Worm (Caenorhabditis elegans) whole organism, young adult: ENCODE results near the gene dnc-4.

Experiments used
- B0035.1 ChIP-seq: sonication (generic microtip); optimal IDR thresholded peaks from 2 replicates; lab custom pipeline; 2016; ENCODE audit warnings: missing genetic modification characterization, mild to moderate bottlenecking, missing compliant biosample characterization, missing genotype, missing genetic modification reagents
- B0336.3 ChIP-seq: fragments of 200-800 bp; sonication (Bioruptor generic); IDR thresholded peaks from 2 replicates; pipeline ENCODE4 v1.3.6; 2022; ENCODE audit warnings: missing genetic modification characterization, missing compliant biosample characterization
- C06A6.2 ChIP-seq: fragments of 200-800 bp; sonication (Bioruptor generic); conservative IDR thresholded peaks from 2 replicates; pipeline ENCODE4 v1.3.6; 2022; ENCODE audit warnings: missing genetic modification characterization, missing compliant biosample characterization
- C17E4.6 ChIP-seq: fragments of 200-800 bp; sonication (Bioruptor generic); IDR thresholded peaks from 2 replicates; pipeline ENCODE4 v1.3.6; 2022; ENCODE audit warnings: missing genetic modification reagents, missing genetic modification characterization, missing compliant biosample characterization
- F33H1.4 ChIP-seq: fragments of 200-800 bp; sonication (Bioruptor generic); IDR thresholded peaks from 2 replicates; pipeline ENCODE4 v1.3.6; 2022; ENCODE audit warnings: missing genetic modification reagents, missing genetic modification characterization, missing compliant biosample characterization
- K12H6.12 ChIP-seq: fragments of 200-800 bp; sonication (Bioruptor generic); optimal IDR thresholded peaks from 2 replicates; lab custom pipeline; 2018; ENCODE audit warnings: mild to moderate bottlenecking, missing genetic modification characterization, missing compliant biosample characterization
- T26A5.8 ChIP-seq: sonication (generic microtip); optimal IDR thresholded peaks from 2 replicates; lab custom pipeline; 2016; ENCODE audit warnings: missing genetic modification characterization, missing compliant biosample characterization
- Y53G8AR.9 ChIP-seq: fragments of 200-800 bp; sonication (Bioruptor generic); conservative IDR thresholded peaks from 2 replicates; pipeline ENCODE4 v1.3.6; 2022; ENCODE audit warnings: missing genetic modification reagents, missing genetic modification characterization, missing compliant biosample characterization
- Y56A3A.18 ChIP-seq: fragments of 200-800 bp; sonication (Bioruptor generic); IDR thresholded peaks from 2 replicates; pipeline ENCODE4 v1.3.6; 2022; ENCODE audit warnings: missing genetic modification reagents, missing genetic modification characterization, missing compliant biosample characterization
- Y67H2A.10 ChIP-seq: fragments of 200-800 bp; sonication (Bioruptor generic); conservative IDR thresholded peaks from 2 replicates; pipeline ENCODE4 v1.3.6; 2022; ENCODE audit warnings: missing genetic modification reagents, missing genetic modification characterization, missing compliant biosample characterization
- aptf-3 ChIP-seq: fragments of 200-800 bp; sonication (Bioruptor generic); IDR thresholded peaks from 2 replicates; pipeline ENCODE4 v1.3.6; 2022; ENCODE audit warnings: missing genetic modification characterization, missing compliant biosample characterization
- atf-7 ChIP-seq: sonication (generic microtip); optimal IDR thresholded peaks from 2 replicates; lab custom pipeline; 2017; ENCODE audit warnings: mild to moderate bottlenecking, missing genetic modification characterization, missing compliant biosample characterization
- attf-5 ChIP-seq: fragments of 200-800 bp; sonication (Bioruptor generic); optimal IDR thresholded peaks from 2 replicates; lab custom pipeline; 2018; ENCODE audit warnings: mild to moderate bottlenecking, missing genetic modification characterization, missing compliant biosample characterization
- attf-6 ChIP-seq: fragments of 200-800 bp; sonication (Bioruptor generic); IDR thresholded peaks from 2 replicates; pipeline ENCODE4 v1.3.6; 2022; ENCODE audit warnings: missing genetic modification reagents, missing genetic modification characterization, missing compliant biosample characterization
- bed-1 ChIP-seq: fragments of 200-800 bp; sonication (Bioruptor generic); IDR thresholded peaks from 2 replicates; pipeline ENCODE4 v1.3.6; 2022; ENCODE audit warnings: missing genetic modification reagents, missing genetic modification characterization, missing compliant biosample characterization
- ccch-3 ChIP-seq: fragments of 200-800 bp; sonication (Bioruptor generic); optimal IDR thresholded peaks from 2 replicates; lab custom pipeline; 2018; ENCODE audit warnings: mild to moderate bottlenecking, missing genetic modification characterization, missing compliant biosample characterization
- cebp-1 ChIP-seq, 2 experiments: fragments of 200-800 bp in 1 of 2; sonication (Bioruptor generic) in 1 of 2; sonication (generic microtip) in 1 of 2; IDR thresholded peaks in 1 of 2; optimal IDR thresholded peaks in 1 of 2; 2 replicates each; pipeline versions ENCODE4 v1.3.6 to Lab custom; 2017 to 2022; ENCODE audit warnings: missing compliant biosample characterization in 2 of 2, missing genetic modification characterization in 2 of 2, mild to moderate bottlenecking in 1 of 2, missing genetic modification reagents in 1 of 2, moderate library complexity in 1 of 2
- ceh-27 ChIP-seq: fragments of 200-800 bp; sonication (Bioruptor generic); optimal IDR thresholded peaks from 2 replicates; lab custom pipeline; 2018; ENCODE audit warnings: mild to moderate bottlenecking, missing genetic modification characterization, moderate library complexity, missing compliant biosample characterization
- ceh-40 ChIP-seq: fragments of 200-800 bp; sonication (Bioruptor generic); IDR thresholded peaks from 2 replicates; pipeline ENCODE4 v1.3.6; 2022; ENCODE audit warnings: missing genetic modification characterization, missing compliant biosample characterization
- die-1 ChIP-seq: sonication (generic microtip); optimal IDR thresholded peaks from 2 replicates; lab custom pipeline; 2016; ENCODE audit warnings: missing genotype, mild to moderate bottlenecking, missing genetic modification characterization, missing compliant biosample characterization
- dpff-1 ChIP-seq: sonication (generic microtip); optimal IDR thresholded peaks from 2 replicates; lab custom pipeline; 2017; ENCODE audit warnings: mild to moderate bottlenecking, missing genetic modification characterization, missing compliant biosample characterization
- egl-18 ChIP-seq: fragments of 200-800 bp; sonication (Bioruptor generic); IDR thresholded peaks from 2 replicates; pipeline ENCODE4 v1.3.6; 2022; ENCODE audit warnings: missing genetic modification reagents, missing genetic modification characterization, missing compliant biosample characterization
- egl-44 ChIP-seq: fragments of 200-800 bp; sonication (Bioruptor generic); IDR thresholded peaks from 2 replicates; pipeline ENCODE4 v1.3.6; 2022; ENCODE audit warnings: missing genetic modification reagents, missing genetic modification characterization, missing compliant biosample characterization
- egrh-3 ChIP-seq: fragments of 200-800 bp; sonication (Bioruptor generic); IDR thresholded peaks from 2 replicates; pipeline ENCODE4 v1.3.6; 2022; ENCODE audit warnings: missing genetic modification reagents, missing genetic modification characterization, missing compliant biosample characterization
- ets-4 ChIP-seq: fragments of 200-800 bp; sonication (Bioruptor generic); optimal IDR thresholded peaks from 2 replicates; lab custom pipeline; 2018; ENCODE audit warnings: mild to moderate bottlenecking, missing genetic modification characterization, missing compliant biosample characterization
- him-1 ChIP-seq: sonication (generic microtip); optimal IDR thresholded peaks from 2 replicates; lab custom pipeline; 2016; ENCODE audit warnings: missing genotype, missing genetic modification reagents, missing genetic modification characterization, missing compliant biosample characterization
- hlh-12 ChIP-seq: sonication (generic microtip); optimal IDR thresholded peaks from 2 replicates; lab custom pipeline; 2016; ENCODE audit warnings: missing genetic modification characterization, missing compliant biosample characterization
- hmg-1.2 ChIP-seq: fragments of 200-800 bp; sonication (Bioruptor generic); IDR thresholded peaks from 2 replicates; pipeline ENCODE4 v1.3.6; 2022; ENCODE audit warnings: missing genetic modification reagents, missing genetic modification characterization, missing compliant biosample characterization
- lin-54 ChIP-seq: fragments of 200-800 bp; sonication (Bioruptor generic); optimal IDR thresholded peaks from 2 replicates; lab custom pipeline; 2018; ENCODE audit warnings: mild to moderate bottlenecking, missing genetic modification characterization, missing compliant biosample characterization
- lir-1 ChIP-seq: fragments of 200-800 bp; sonication (Bioruptor generic); conservative IDR thresholded peaks from 2 replicates; pipeline ENCODE4 v1.3.6; 2022; ENCODE audit warnings: missing genetic modification reagents, missing genetic modification characterization, missing compliant biosample characterization
- mcd-1 ChIP-seq: fragments of 200-800 bp; sonication (Bioruptor generic); IDR thresholded peaks from 2 replicates; pipeline ENCODE4 v1.3.6; 2022; ENCODE audit warnings: missing genetic modification reagents, missing genetic modification characterization, missing compliant biosample characterization
- nfya-1 ChIP-seq: sonication (generic microtip); optimal IDR thresholded peaks from 2 replicates; lab custom pipeline; 2017; ENCODE audit warnings: antibody characterized with exemption, missing compliant biosample characterization, missing genetic modification characterization, borderline replicate concordance; ENCODE audit not compliant: insufficient read depth
- nfya-2 ChIP-seq: fragments of 200-800 bp; sonication (Bioruptor generic); IDR thresholded peaks from 2 replicates; pipeline ENCODE4 v1.3.6; 2022; ENCODE audit warnings: missing genetic modification reagents, missing genetic modification characterization, missing compliant biosample characterization
- nfyb-1 ChIP-seq: fragments of 200-800 bp; sonication (Bioruptor generic); IDR thresholded peaks from 2 replicates; pipeline ENCODE4 v1.3.6; 2022; ENCODE audit warnings: missing genetic modification reagents, missing genetic modification characterization, missing compliant biosample characterization
- nhr-120 ChIP-seq: fragments of 200-800 bp; sonication (Bioruptor generic); IDR thresholded peaks from 2 replicates; pipeline ENCODE4 v1.3.6; 2022; ENCODE audit warnings: missing genetic modification characterization, missing compliant biosample characterization
- nhr-80 ChIP-seq: sonication (generic microtip); optimal IDR thresholded peaks from 2 replicates; lab custom pipeline; 2016; ENCODE audit warnings: missing genetic modification characterization, missing compliant biosample characterization
- nhr-90 ChIP-seq: sonication (generic microtip); optimal IDR thresholded peaks from 2 replicates; lab custom pipeline; 2016; ENCODE audit warnings: missing genotype, mild to moderate bottlenecking, missing genetic modification characterization, missing compliant biosample characterization
- rcor-1 ChIP-seq: fragments of 200-800 bp; sonication (Bioruptor generic); IDR thresholded peaks from 2 replicates; pipeline ENCODE4 v1.3.6; 2022; ENCODE audit warnings: missing genetic modification reagents, missing genetic modification characterization, missing compliant biosample characterization
- sea-2 ChIP-seq: fragments of 200-800 bp; sonication (Bioruptor generic); IDR thresholded peaks from 2 replicates; pipeline ENCODE4 v1.3.6; 2022; ENCODE audit warnings: missing genetic modification characterization, missing compliant biosample characterization
- somi-1 ChIP-seq: fragments of 200-800 bp; sonication (Bioruptor generic); optimal IDR thresholded peaks from 2 replicates; lab custom pipeline; 2018; ENCODE audit warnings: mild to moderate bottlenecking, missing genetic modification characterization, missing compliant biosample characterization
- tbx-9 ChIP-seq: sonication (generic microtip); optimal IDR thresholded peaks from 2 replicates; lab custom pipeline; 2016; ENCODE audit warnings: borderline replicate concordance, missing genetic modification characterization, inconsistent platforms, missing compliant biosample characterization
- ztf-26 ChIP-seq: sonication (generic microtip); optimal IDR thresholded peaks from 2 replicates; lab custom pipeline; 2017; ENCODE audit warnings: missing genetic modification characterization, missing compliant biosample characterization
- ztf-28 ChIP-seq: fragments of 200-800 bp; sonication (Bioruptor generic); IDR thresholded peaks from 2 replicates; pipeline ENCODE4 v1.3.6; 2022; ENCODE audit warnings: missing genetic modification reagents, missing genetic modification characterization, missing compliant biosample characterization
- ztf-3 ChIP-seq: fragments of 200-800 bp; sonication (Bioruptor generic); optimal IDR thresholded peaks from 2 replicates; lab custom pipeline; 2018; ENCODE audit warnings: mild to moderate bottlenecking, missing genetic modification characterization, missing compliant biosample characterization

dnc-4 gene

DNA sequence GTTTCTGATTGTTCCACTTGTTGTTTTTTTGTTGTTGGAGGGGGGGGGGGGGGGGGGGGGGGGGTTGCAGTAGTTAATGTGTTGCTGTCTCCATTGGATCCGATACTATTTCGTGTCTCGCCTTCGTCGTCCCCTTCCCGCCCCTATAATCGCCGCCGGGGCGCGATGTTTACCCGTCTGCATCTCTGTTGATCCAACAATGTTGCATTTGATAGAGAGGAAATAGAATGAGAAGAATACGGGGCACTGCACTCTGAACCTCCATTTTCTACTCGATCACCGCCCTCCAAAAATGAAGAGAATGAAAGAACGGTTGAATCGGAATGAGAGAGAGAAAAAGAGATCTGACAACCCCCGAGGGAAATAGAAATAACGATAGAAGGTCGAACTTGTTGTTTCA lies 48.1 kb upstream of the dnc-4 start (continued):
- TF ChIP-seq C17E4.6 (GFP tag; lab: Robert Waterston, UW) (no peak), sea-2 (GFP tag; lab: Robert Waterston, UW) (no peak)

ce11 chrIV:8066598-8066997 lies 47.0 kb upstream of the dnc-4 start:
- TF ChIP-seq attf-6 (GFP tag; lab: Robert Waterston, UW): no peak
- peak; percentile 67 for TF ChIP-seq C06A6.2 (GFP tag; lab: Robert Waterston, UW)
- 0 out of 2 replicates have a peak, but pooled peaks have one; percentile 15 for TF ChIP-seq egl-44 (GFP tag; lab: Robert Waterston, UW)
- no peak for TF ChIP-seq ztf-28 (GFP tag; lab: Robert Waterston, UW)
- 0 out of 2 replicates have a peak, but pooled peaks have one; percentile 22 for TF ChIP-seq egrh-3
- no peak for TF ChIP-seq cebp-1 (GFP tag; IDR thresholded peaks at IDR 0.05; lab: Robert Waterston, UW)
- peak; percentile 25 for TF ChIP-seq cebp-1 (tag; optimal IDR thresholded peaks at IDR 0.05; lab: Kevin White, UChicago)
- TF ChIP-seq ceh-27 (GFP tag; lab: Kevin White, UChicago): peak; percentile 31
- TF ChIP-seq hmg-1.2 (GFP tag; lab: Robert Waterston, UW): peak; percentile 34; the same call in 1 of the 2 replicates
- 0 out of 2 replicates have a peak, but pooled peaks have one; percentile 13 for TF ChIP-seq nfyb-1 (GFP tag; lab: Robert Waterston, UW)
- TF ChIP-seq, all 124 proteins: peak for 7

DNA sequence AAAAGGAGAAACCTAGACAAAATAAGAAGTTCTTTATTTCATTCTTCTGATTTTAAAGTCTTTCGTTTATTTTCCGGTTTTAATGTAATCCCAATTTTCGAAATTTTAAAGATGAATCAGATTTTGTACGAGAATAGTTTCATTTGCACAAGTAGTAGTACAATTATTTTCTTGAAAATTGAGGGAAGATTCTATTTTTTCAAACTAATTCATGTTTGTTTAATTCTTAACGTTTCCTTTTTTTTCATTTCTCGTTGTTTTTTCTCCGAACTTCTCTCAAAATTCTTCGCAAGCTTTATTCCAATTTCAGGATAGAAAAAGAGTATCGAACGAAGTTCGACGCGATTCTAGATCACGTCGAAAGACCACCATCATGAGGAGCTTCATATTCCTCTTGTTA lies 42.8 kb upstream of the dnc-4 start, which contains the start of gene sax-7:
Gene sax-7, plus strand, starts transcription at position 301 of the 400 bp plus-strand sequence.
- TF ChIP-seq F33H1.4 (GFP tag; lab: Robert Waterston, UW) (no peak), mcd-1 (GFP tag; lab: Robert Waterston, UW) (no peak), atf-7 (tag; lab: Kevin White, UChicago) (no peak), K12H6.12 (no peak), Y53G8AR.9 (GFP tag; lab: Robert Waterston, UW) (no peak), nfya-2 (no peak), attf-5 (GFP tag; lab: Kevin White, UChicago) (no peak), nfya-1 (tag; lab: Kevin White, UChicago) (no peak), ztf-3 (GFP tag; lab: Kevin White, UChicago) (no peak), lin-54 (GFP tag; lab: Kevin White, UChicago) (no peak), ztf-26 (tag; lab: Kevin White, UChicago) (no peak), ccch-3 (GFP tag; lab: Kevin White, UChicago) (no peak), Y67H2A.10 (GFP tag; lab: Robert Waterston, UW) (no peak), somi-1 (GFP tag; lab: Kevin White, UChicago) (no peak), nhr-80 (tag; lab: Kevin White, UChicago) (no peak), ceh-27 (GFP tag; lab: Kevin White, UChicago) (no peak), ets-4 (GFP tag; lab: Kevin White, UChicago) (no peak), tbx-9 (tag; lab: Kevin White, UChicago) (no peak), bed-1 (GFP tag; lab: Robert Waterston, UW) (no peak)

DNA sequence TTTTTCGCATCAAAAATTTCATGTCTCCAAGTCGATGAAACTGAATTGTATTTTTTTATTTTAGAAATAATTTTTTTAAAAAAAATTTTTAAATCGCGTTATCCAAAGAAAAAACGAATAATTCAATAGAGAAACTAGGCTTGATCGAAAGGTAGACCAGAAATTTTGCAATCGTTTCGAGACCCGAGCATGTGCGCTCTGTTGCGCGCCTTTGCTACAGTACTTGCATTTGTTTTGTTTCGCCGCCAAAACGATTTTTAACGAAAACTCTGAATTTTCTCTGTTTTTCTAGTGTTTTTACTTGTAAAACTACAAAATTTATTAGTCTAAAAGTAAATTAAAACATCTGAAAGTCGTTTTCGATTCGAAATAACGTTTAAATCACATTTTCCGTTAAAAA lies 41.7 kb upstream of the dnc-4 start:
- TF ChIP-seq nhr-90 (tag; lab: Kevin White, UChicago) (no peak), aptf-3 (GFP tag; lab: Robert Waterston, UW) (no peak), rcor-1 (peak; percentile 42; the same call in 1 of the 2 replicates), somi-1 (GFP tag; lab: Kevin White, UChicago) (no peak), dpff-1 (tag; lab: Kevin White, UChicago) (no peak), nfyb-1 (GFP tag; lab: Robert Waterston, UW) (no peak), B0336.3 (GFP tag; lab: Robert Waterston, UW) (no peak), Y67H2A.10 (GFP tag; lab: Robert Waterston, UW) (no peak), hlh-12 (tag; lab: Kevin White, UChicago) (no peak), him-1 (tag; lab: Kevin White, UChicago) (no peak), B0035.1 (no peak), lir-1 (no peak), attf-5 (GFP tag; lab: Kevin White, UChicago) (no peak), Y56A3A.18 (GFP tag; lab: Robert Waterston, UW) (no peak), egl-18 (no peak), nhr-120 (GFP tag; lab: Robert Waterston, UW) (no peak), ceh-40 (GFP tag; lab: Robert Waterston, UW) (no peak), T26A5.8 (tag; lab: Kevin White, UChicago) (no peak), die-1 (tag; lab: Kevin White, UChicago) (no peak)
